Fruit fly (Drosophila melanogaster): ENCODE results near the gene CG32376.

Gene CG32376

DNA sequence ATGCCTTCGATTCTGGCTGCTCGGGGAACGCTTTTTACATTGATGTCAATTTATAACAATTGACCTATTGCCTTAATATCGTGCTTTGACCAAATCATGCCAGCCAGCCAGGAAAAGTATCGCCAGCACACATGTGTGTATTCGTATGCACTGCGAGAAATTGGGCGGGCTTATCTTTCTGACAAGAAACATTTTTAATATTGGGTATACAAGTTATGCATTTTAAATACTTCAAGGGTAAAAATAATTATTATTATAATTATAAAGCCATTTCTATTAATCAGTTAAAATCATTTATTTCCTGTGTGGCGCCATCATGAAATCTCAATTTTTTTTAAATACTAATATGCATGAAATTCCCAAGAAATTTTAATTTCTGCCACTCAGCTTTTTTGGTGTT lies 20.4 kb downstream of the CG32376 start (continued):
- TF ChIP-seq da (GFP tag; optimal IDR thresholded peaks at IDR 0.05) (no peak), Ptx1 (GFP tag; IDR thresholded peaks at IDR 0.05) (peak; percentile 34; the same call in 1 of the 2 replicates), CG6654 (GFP tag; optimal IDR thresholded peaks at IDR 0.05) (no peak), so (GFP tag; IDR thresholded peaks at IDR 0.05) (no peak), Dbx (GFP tag; IDR thresholded peaks at IDR 0.05) (no peak), CG17359 (tag; optimal IDR thresholded peaks at IDR 0.05) (no peak), Lim3 (GFP tag; IDR thresholded peaks at IDR 0.05) (no peak), CG14710 (tag; optimal IDR thresholded peaks at IDR 0.05) (peak; percentile 46), CG32532 (GFP tag; IDR thresholded peaks at IDR 0.05) (no peak), ttk (GFP tag; IDR thresholded peaks at IDR 0.05) (0 out of 2 replicates have a peak, but pooled peaks have one; percentile 15), Trl (optimal IDR thresholded peaks at IDR 0.05) (no peak), Trl (GFP tag; optimal IDR thresholded peaks at IDR 0.05) (no peak), CG10209 (GFP tag; optimal IDR thresholded peaks at IDR 0.05) (peak; percentile 28), CG5180 (GFP tag; optimal IDR thresholded peaks at IDR 0.05) (no peak), CG17912 (GFP tag; optimal IDR thresholded peaks at IDR 0.05) (no peak), CG7357 (GFP tag; IDR thresholded peaks at IDR 0.05) (no peak), dmrt11E (tag; optimal IDR thresholded peaks at IDR 0.05) (peak; percentile 52), ind (GFP tag; optimal IDR thresholded peaks at IDR 0.05) (no peak), bsh (GFP tag; optimal IDR thresholded peaks at IDR 0.05) (peak in 1 of 2 experiments; percentile 69), unpg (GFP tag; optimal IDR thresholded peaks at IDR 0.05) (peak; percentile 40), Bdp1 (GFP tag; optimal IDR thresholded peaks at IDR 0.05) (no peak), CG12659 (GFP tag; optimal IDR thresholded peaks at IDR 0.05) (no peak), Doc3 (GFP tag; IDR thresholded peaks at IDR 0.05; ENCODE audit: partially characterized antibody) (no peak), Mrtf (GFP tag; IDR thresholded peaks at IDR 0.05) (no peak), Sox100B (GFP tag; optimal IDR thresholded peaks at IDR 0.05) (no peak), eve (GFP tag; optimal IDR thresholded peaks at IDR 0.05) (no peak), vnd (GFP tag; IDR thresholded peaks at IDR 0.05; ENCODE audit: partially characterized antibody) (no peak), gcm (GFP tag; optimal IDR thresholded peaks at IDR 0.05) (no peak), dmrt99B (tag; optimal IDR thresholded peaks at IDR 0.05) (no peak), CG7372 (GFP tag; IDR thresholded peaks at IDR 0.05) (no peak)

dm6 chr3L:7520619-7521018 lies 21.6 kb downstream of the CG32376 start:
- no peak for TF ChIP-seq HLH3B (GFP tag; IDR thresholded peaks at IDR 0.05)
- TF ChIP-seq CG17385 (GFP tag; optimal IDR thresholded peaks at IDR 0.05), result peak; percentile 53

dm6 chr3L:7519219-7519618 lies 23.0 kb downstream of the CG32376 start:
- TF ChIP-seq CG3995 (GFP tag; optimal IDR thresholded peaks at IDR 0.05), result peak; percentile 58
- TF ChIP-seq cas (GFP tag; IDR thresholded peaks at IDR 0.05), result no peak
- TF ChIP-seq repo (GFP tag; optimal IDR thresholded peaks at IDR 0.05), result no peak
- TF ChIP-seq grn (GFP tag; optimal IDR thresholded peaks at IDR 0.05), result no peak
- no peak for TF ChIP-seq chm (GFP tag; IDR thresholded peaks at IDR 0.05)
- TF ChIP-seq Med (GFP tag), result no peak
- no peak for TF ChIP-seq sqz (GFP tag; optimal IDR thresholded peaks at IDR 0.05)
- TF ChIP-seq salm (tag; optimal IDR thresholded peaks at IDR 0.05), result no peak
- TF ChIP-seq CG11695 (GFP tag; IDR thresholded peaks at IDR 0.05), result no peak
- no peak for TF ChIP-seq CG17912 (GFP tag; optimal IDR thresholded peaks at IDR 0.05)
- no peak for TF ChIP-seq kni (GFP tag; optimal IDR thresholded peaks at IDR 0.05)
- TF ChIP-seq Bgb (GFP tag; IDR thresholded peaks at IDR 0.05; ENCODE audit: partially characterized antibody), result no peak
- no peak for TF ChIP-seq CG4854 (GFP tag; optimal IDR thresholded peaks at IDR 0.05)
- no peak for TF ChIP-seq ind (GFP tag; optimal IDR thresholded peaks at IDR 0.05)
- no peak for TF ChIP-seq BtbVII (GFP tag; optimal IDR thresholded peaks at IDR 0.05)
- TF ChIP-seq nmo (GFP tag; optimal IDR thresholded peaks at IDR 0.05), result no peak
- TF ChIP-seq bbx (GFP tag; IDR thresholded peaks at IDR 0.05; ENCODE audit: partially characterized antibody), result no peak
- no peak for TF ChIP-seq zen2 (GFP tag; IDR thresholded peaks at IDR 0.05; ENCODE audit: partially characterized antibody)
- no peak for TF ChIP-seq Vsx1 (GFP tag; optimal IDR thresholded peaks at IDR 0.05)
- no peak for TF ChIP-seq CG6765 (GFP tag; optimal IDR thresholded peaks at IDR 0.05)
- TF ChIP-seq Dp (GFP tag; optimal IDR thresholded peaks at IDR 0.05), result no peak
